Worm (Caenorhabditis elegans): ENCODE data around the gene duo-1.

The duo-1 gene

DNA sequence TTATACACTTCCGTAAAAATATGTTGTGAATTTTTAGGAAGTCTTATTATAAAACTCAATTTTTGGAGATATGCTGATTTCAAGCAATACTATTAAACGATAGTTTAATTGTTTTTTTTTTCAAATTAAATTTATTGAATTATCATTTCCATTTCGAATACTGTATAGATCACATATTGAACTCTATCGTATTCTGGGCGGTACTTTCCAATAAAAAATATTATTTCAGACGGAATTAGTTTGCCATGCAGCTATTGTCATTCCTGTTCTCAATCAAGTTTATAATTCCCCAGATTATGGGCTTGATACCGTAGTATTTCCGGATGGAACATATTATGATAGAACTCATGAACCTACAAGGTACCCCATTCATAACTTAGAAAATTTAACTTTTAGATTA lies 20.1 kb downstream of the duo-1 start:
- no peak for TF ChIP-seq vab-15 (tag; optimal IDR thresholded peaks at IDR 0.05)
- TF ChIP-seq lsy-2 (tag; optimal IDR thresholded peaks at IDR 0.05): peak in 1 of 2 experiments; percentile 51

DNA sequence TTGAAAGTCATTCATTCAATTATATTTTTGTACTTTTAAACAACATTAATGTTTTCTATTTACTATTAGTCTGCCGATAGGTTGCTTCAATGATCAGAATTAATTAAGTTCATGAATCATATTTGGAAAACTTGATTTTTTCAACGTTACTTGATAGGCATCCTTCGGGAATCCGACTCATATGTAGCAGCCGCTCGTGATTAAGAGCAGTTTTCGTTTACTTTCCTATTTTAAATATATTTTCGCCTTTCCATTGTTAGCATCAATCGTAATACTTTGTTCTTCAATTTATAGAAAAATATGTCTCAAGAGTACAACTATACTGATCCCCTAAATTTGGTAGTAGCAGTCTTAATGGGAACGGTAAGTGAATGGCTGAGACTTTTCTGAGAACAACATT lies 26.4 kb downstream of the duo-1 start, which contains the start of gene srx-90:
srx-90 (plus strand) TSS at position 301 of the 400 bp plus-strand sequence.
- TF ChIP-seq dsc-1 (tag; optimal IDR thresholded peaks at IDR 0.05) (no peak), ztf-4 (tag; optimal IDR thresholded peaks at IDR 0.05) (no peak), unc-98 (GFP tag; IDR thresholded peaks at IDR 0.05) (no peak), unc-130 (tag; optimal IDR thresholded peaks at IDR 0.05) (no peak), hlh-4 (tag; optimal IDR thresholded peaks at IDR 0.05) (no peak)

DNA sequence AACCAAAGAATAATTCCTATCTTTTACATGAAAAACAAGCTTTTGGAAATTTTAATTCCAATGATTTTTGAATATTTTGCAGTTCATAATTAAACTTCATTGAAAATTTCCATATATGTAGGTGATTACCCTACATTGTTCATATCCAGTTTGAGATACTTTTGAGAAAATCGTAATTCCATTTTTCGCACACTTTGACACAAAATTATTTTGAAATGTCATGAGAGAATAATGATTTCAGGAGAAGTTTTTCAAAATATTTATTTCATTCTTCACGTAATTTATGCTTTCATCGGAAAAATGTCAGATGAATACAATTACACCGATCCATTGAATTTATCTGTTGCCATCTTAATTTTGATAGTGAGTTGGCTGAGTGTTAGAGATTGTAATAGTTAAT lies 28.8 kb downstream of the duo-1 start, which contains the start of gene srx-88:
srx-88 (plus strand) TSS at position 301 of the 400 bp plus-strand sequence.
- no peak for TF ChIP-seq sup-37 (GFP tag; optimal IDR thresholded peaks at IDR 0.05)
- no peak for TF ChIP-seq zag-1 (tag; optimal IDR thresholded peaks at IDR 0.05)

ce11 chrV:11585122-11585521 lies 30.7 kb downstream of the duo-1 start:
- TF ChIP-seq skn-1 (tag; optimal IDR thresholded peaks at IDR 0.05) (peak; percentile 11), mab-9 (GFP tag; IDR thresholded peaks at IDR 0.05) (no peak), nhr-85 (tag) (peak; percentile 87), ceh-82 (tag; optimal IDR thresholded peaks at IDR 0.05) (peak; percentile 42 to 54 (median 49)), isw-1 (GFP tag; IDR thresholded peaks at IDR 0.05) (no peak), nhr-19 (GFP tag; conservative IDR thresholded peaks at IDR 0.05) (peak; percentile 66), nhr-77 (tag; optimal IDR thresholded peaks at IDR 0.05) (no peak), dpl-1 (GFP tag; optimal IDR thresholded peaks at IDR 0.05) (peak in 1 of 3 experiments; percentile 0), nhr-90 (tag; optimal IDR thresholded peaks at IDR 0.05; ENCODE audit: poor library complexity) (peak; percentile 62), aha-1 (tag; optimal IDR thresholded peaks at IDR 0.05) (no peak), nhr-47 (tag; optimal IDR thresholded peaks at IDR 0.05) (peak; percentile 54), hpl-2 (GFP tag; optimal IDR thresholded peaks at IDR 0.05) (peak; percentile 56), tlp-1 (tag; optimal IDR thresholded peaks at IDR 0.05) (no peak), nhr-76 (tag; optimal IDR thresholded peaks at IDR 0.05) (no peak), nhr-20 (tag; optimal IDR thresholded peaks at IDR 0.05) (peak; percentile 75), C04F5.9 (tag; optimal IDR thresholded peaks at IDR 0.05) (no peak), nhr-84 (tag; optimal IDR thresholded peaks at IDR 0.05) (no peak), mef-2 (tag; optimal IDR thresholded peaks at IDR 0.05) (no peak), swsn-7 (tag; optimal IDR thresholded peaks at IDR 0.05) (peak; percentile 29), snpc-4 (tag; optimal IDR thresholded peaks at IDR 0.05) (peak; percentile 97), alr-1 (tag; optimal IDR thresholded peaks at IDR 0.05; ENCODE audit: borderline replicate concordance) (no peak), elt-3 (tag; optimal IDR thresholded peaks at IDR 0.05) (peak in 1 of 6 experiments; percentile 16), grh-1 (GFP tag; IDR thresholded peaks at IDR 0.05) (0 out of 2 replicates have a peak, but pooled peaks have one; percentile 28), efl-1 (optimal IDR thresholded peaks at IDR 0.05) (peak; percentile 4 to 30), efl-1 (GFP tag; optimal IDR thresholded peaks at IDR 0.05 in 1 of 2) (no peak), nhr-71 (tag; optimal IDR thresholded peaks at IDR 0.05) (peak; percentile 80), zip-4 (GFP tag; optimal IDR thresholded peaks at IDR 0.05) (peak; percentile 70), elt-2 (tag; optimal IDR thresholded peaks at IDR 0.05) (peak; percentile 61)

DNA sequence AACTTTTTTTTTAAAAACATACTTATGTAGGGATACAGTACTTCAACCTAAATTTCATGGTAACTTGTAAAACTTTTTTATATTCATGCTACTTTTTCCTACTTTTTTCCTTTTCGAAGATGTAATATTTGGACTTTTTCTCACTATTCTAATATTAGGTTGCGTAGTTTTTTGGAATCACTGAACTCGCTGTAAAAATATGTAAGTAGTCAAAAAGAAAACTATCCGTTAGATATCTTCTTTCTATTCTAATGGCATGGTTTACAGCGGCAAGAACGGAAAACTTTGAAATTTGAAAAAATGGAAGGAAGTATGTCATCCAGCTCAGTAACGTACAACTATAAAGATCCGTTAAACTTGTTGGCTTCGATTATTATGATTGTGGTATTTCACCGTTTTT lies 35.0 kb downstream of the duo-1 start, which contains the start of gene srx-82:
srx-82 (plus strand) TSS at position 301 of the 400 bp plus-strand sequence.
- TF ChIP-seq fos-1 (tag; optimal IDR thresholded peaks at IDR 0.05) (no peak), hlh-17 (GFP tag; optimal IDR thresholded peaks at IDR 0.05; ENCODE audit: borderline replicate concordance) (no peak), fkh-8 (tag; optimal IDR thresholded peaks at IDR 0.05) (no peak), mef-2 (tag; optimal IDR thresholded peaks at IDR 0.05) (no peak)

Measured in whole organism, L1 larva.